Worm (Caenorhabditis elegans): Measurements from ENCODE around the gene srg-56.
A peak's percentile ranks its signal among the peaks of the same experiment; 100 is the strongest.

srg-56 gene

ce11 chrV:2711429-2711828 lies 26.6 kb downstream of the srg-56 start, which contains the start of gene C24B9.3:
C24B9.3 (minus strand) TSS chrV:2711599.
- TF ChIP-seq him-1 (tag; optimal IDR thresholded peaks at IDR 0.05) (no peak), dao-5 (tag; optimal IDR thresholded peaks at IDR 0.05) (no peak), W03F9.2 (tag; optimal IDR thresholded peaks at IDR 0.05) (no peak)

ce11 chrV:2710192-2710591 lies 27.9 kb downstream of the srg-56 start:
- no peak for TF ChIP-seq him-1 (tag; optimal IDR thresholded peaks at IDR 0.05)
- TF ChIP-seq W03F9.2 (tag; optimal IDR thresholded peaks at IDR 0.05): no peak
- TF ChIP-seq dao-5 (tag; optimal IDR thresholded peaks at IDR 0.05): no peak

ce11 chrV:2706379-2706778 lies 31.7 kb downstream of the srg-56 start:
- TF ChIP-seq him-1 (tag; optimal IDR thresholded peaks at IDR 0.05) (no peak), W03F9.2 (tag; optimal IDR thresholded peaks at IDR 0.05) (no peak), dao-5 (tag; optimal IDR thresholded peaks at IDR 0.05) (no peak)

ce11 chrV:2703299-2703698 lies 34.8 kb downstream of the srg-56 start:
- TF ChIP-seq him-1 (tag; optimal IDR thresholded peaks at IDR 0.05) (no peak), dao-5 (tag; optimal IDR thresholded peaks at IDR 0.05) (no peak), W03F9.2 (tag; optimal IDR thresholded peaks at IDR 0.05) (no peak)

- TF ChIP-seq dao-5 (tag; optimal IDR thresholded peaks at IDR 0.05): no peak
- TF ChIP-seq him-1 (tag; optimal IDR thresholded peaks at IDR 0.05): no peak
- no peak for TF ChIP-seq W03F9.2 (tag; optimal IDR thresholded peaks at IDR 0.05)
Measured at ce11 chrV:2702883-2703282, 35.2 kb downstream of the srg-56 start.

- TF ChIP-seq dao-5 (tag; optimal IDR thresholded peaks at IDR 0.05) (no peak), W03F9.2 (tag; optimal IDR thresholded peaks at IDR 0.05) (no peak), him-1 (tag; optimal IDR thresholded peaks at IDR 0.05) (no peak)
Measured at ce11 chrV:2698826-2699225, 39.2 kb downstream of the srg-56 start, which contains the start of gene nuo-5. nuo-5 (plus strand) TSS chrV:2698972.

ce11 chrV:2697693-2698092 lies 40.4 kb downstream of the srg-56 start:
- TF ChIP-seq W03F9.2 (tag; optimal IDR thresholded peaks at IDR 0.05) (no peak), dao-5 (tag; optimal IDR thresholded peaks at IDR 0.05) (no peak), him-1 (tag; optimal IDR thresholded peaks at IDR 0.05) (no peak)

ce11 chrV:2695935-2696334 lies 42.1 kb downstream of the srg-56 start, which contains the start of gene Y45G12B.3:
Y45G12B.3 (minus strand) TSS chrV:2696254.
- TF ChIP-seq him-1 (tag; optimal IDR thresholded peaks at IDR 0.05) (no peak), W03F9.2 (tag; optimal IDR thresholded peaks at IDR 0.05) (no peak), dao-5 (tag; optimal IDR thresholded peaks at IDR 0.05) (no peak)

ce11 chrV:2694389-2694788 lies 43.7 kb downstream of the srg-56 start, which contains the start of gene Y45G12B.2:
Y45G12B.2 (plus strand) TSS chrV:2694771.
- no peak for TF ChIP-seq dao-5 (tag; optimal IDR thresholded peaks at IDR 0.05)
- TF ChIP-seq W03F9.2 (tag; optimal IDR thresholded peaks at IDR 0.05): peak; percentile 43
- no peak for TF ChIP-seq him-1 (tag; optimal IDR thresholded peaks at IDR 0.05)

- TF ChIP-seq W03F9.2 (tag; optimal IDR thresholded peaks at IDR 0.05) (no peak), him-1 (tag; optimal IDR thresholded peaks at IDR 0.05) (no peak), dao-5 (tag; optimal IDR thresholded peaks at IDR 0.05) (no peak)
Measured at ce11 chrV:2690948-2691347, 47.1 kb downstream of the srg-56 start.

- no peak for TF ChIP-seq dao-5 (tag; optimal IDR thresholded peaks at IDR 0.05)
- no peak for TF ChIP-seq him-1 (tag; optimal IDR thresholded peaks at IDR 0.05)
- TF ChIP-seq W03F9.2 (tag; optimal IDR thresholded peaks at IDR 0.05): no peak
Measured at ce11 chrV:2690478-2690877, 47.6 kb downstream of the srg-56 start.

- TF ChIP-seq him-1 (tag; optimal IDR thresholded peaks at IDR 0.05) (no peak), W03F9.2 (tag; optimal IDR thresholded peaks at IDR 0.05) (no peak), dao-5 (tag; optimal IDR thresholded peaks at IDR 0.05) (no peak)
Measured at ce11 chrV:2688562-2688961, 49.5 kb downstream of the srg-56 start.
